Fruit fly (Drosophila melanogaster) whole organism, embryonic: ENCODE data around the gene CG7512.

ENCODE experiments used
- CG4854 ChIP-seq: fragments of 200-800 bp; sonication (Bioruptor generic); optimal IDR thresholded peaks from 2 replicates; lab custom pipeline; 2016; ENCODE audit warnings: missing biosample characterization, missing genetic modification characterization, inconsistent platforms
- CG6791 ChIP-seq: fragments of 200-800 bp; sonication (Bioruptor generic); IDR thresholded peaks from 3 replicates; pipeline ENCODE4 v1.3.6; 2022; ENCODE audit warnings: missing biosample characterization, missing genetic modification characterization; ENCODE audit not compliant: partially characterized antibody
- CG7372 ChIP-seq: fragments of 200-800 bp; sonication (Bioruptor generic); IDR thresholded peaks from 2 replicates; pipeline ENCODE4 v1.3.6; 2022; ENCODE audit warnings: missing biosample characterization, missing genetic modification characterization
- Gug ChIP-seq: fragments of 200-800 bp; sonication (Bioruptor generic); IDR thresholded peaks from 4 replicates; pipeline ENCODE4 v1.3.6; 2022; ENCODE audit warnings: missing biosample characterization, missing genetic modification characterization
- Hr3 ChIP-seq: fragments of 200-800 bp; sonication (Bioruptor generic); optimal IDR thresholded peaks from 3 replicates; lab custom pipeline; 2016; ENCODE audit warnings: missing biosample characterization, missing genetic modification characterization
- Side ChIP-seq: fragments of 200-800 bp; sonication (Bioruptor generic); optimal IDR thresholded peaks from 2 replicates; lab custom pipeline; 2016; ENCODE audit warnings: missing biosample characterization, missing genetic modification characterization
- stwl ChIP-seq: fragments of 200-800 bp; sonication (Bioruptor generic); optimal IDR thresholded peaks from 3 replicates; lab custom pipeline; 2018; ENCODE audit warnings: missing biosample characterization, mild to moderate bottlenecking, missing genetic modification characterization, moderate library complexity
- sug ChIP-seq: fragments of 200-800 bp; optimal IDR thresholded peaks from 2 replicates; lab custom pipeline; 2019; ENCODE audit warnings: missing biosample characterization, mild to moderate bottlenecking, missing genetic modification characterization, moderate library complexity

DNA sequence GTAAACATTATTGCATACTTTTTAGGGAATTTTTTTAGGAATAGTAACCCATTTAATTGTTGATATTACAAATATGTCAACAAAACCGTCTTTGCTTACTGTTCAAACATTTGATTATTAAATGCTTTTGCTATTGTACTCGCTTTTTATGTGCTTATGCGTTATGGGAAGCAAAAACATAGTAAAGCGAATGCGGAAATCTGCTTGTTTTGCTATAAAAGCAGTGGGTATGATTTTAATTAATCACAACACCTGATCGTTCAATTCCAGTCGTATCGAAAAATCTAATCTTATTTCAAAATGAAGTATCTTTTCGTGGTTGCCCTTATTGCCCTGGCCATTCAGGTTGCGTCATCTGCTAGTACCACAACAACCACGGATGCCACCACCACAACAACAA, 5.2 kb upstream of the CG7512 start, which contains the start of gene CG33500:
- TF ChIP-seq Hr3 (GFP tag; lab: Kevin White, UChicago) (no peak), Gug (GFP tag; lab: Robert Waterston, UW) (no peak), CG6791 (GFP tag; lab: Robert Waterston, UW) (no peak), stwl (no peak), CG7372 (GFP tag; lab: Robert Waterston, UW) (no peak), CG4854 (GFP tag; lab: Kevin White, UChicago) (no peak), Side (GFP tag; lab: Kevin White, UChicago) (no peak), sug (tag; lab: Kevin White, UChicago) (no peak)
